Worm (Caenorhabditis elegans): ENCODE results near the gene cyn-17.

cyn-17 gene

DNA sequence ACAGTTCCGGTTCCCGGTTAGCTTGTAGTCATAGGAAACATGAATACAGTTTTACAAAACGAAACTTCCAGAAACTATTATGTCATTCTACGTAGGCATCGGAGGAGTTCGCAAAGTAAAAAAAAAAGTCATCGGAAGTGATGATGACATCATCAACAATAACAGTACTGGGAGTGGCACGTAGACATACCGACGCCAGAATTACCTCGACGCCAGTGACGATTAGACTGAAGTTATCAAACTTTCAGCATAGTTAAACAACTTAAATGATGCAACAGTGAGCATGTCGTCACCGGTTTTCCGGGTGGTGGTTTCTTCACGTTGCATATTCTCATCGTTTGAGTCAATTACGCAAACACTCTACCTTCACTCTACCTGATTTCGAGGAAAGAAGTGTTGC lies 20.9 kb downstream of the cyn-17 start:
- peak in 1 of 2 experiments; percentile 66 for TF ChIP-seq hif-1 (tag; optimal IDR thresholded peaks at IDR 0.05)
- peak; percentile 62 for TF ChIP-seq dmd-6 (GFP tag; IDR thresholded peaks at IDR 0.05)
- TF ChIP-seq Y75B8A.6 (GFP tag; IDR thresholded peaks at IDR 0.05) = no peak
- peak; percentile 31 for TF ChIP-seq nhr-48 (tag; optimal IDR thresholded peaks at IDR 0.05)
- TF ChIP-seq lin-29 (GFP tag; IDR thresholded peaks at IDR 0.05) = no peak
- TF ChIP-seq daf-16 (GFP tag; optimal IDR thresholded peaks at IDR 0.05) = no peak
- TF ChIP-seq daf-16 (tag; optimal IDR thresholded peaks at IDR 0.05) = peak; percentile 10
- TF ChIP-seq pqm-1 (tag; optimal IDR thresholded peaks at IDR 0.05) = peak; percentile 0
- peak; percentile 69 for TF ChIP-seq aha-1 (tag)

ce11 chrV:5821451-5822143 lies 22.1 kb downstream of the cyn-17 start:
- TF ChIP-seq lsy-2 (tag; optimal IDR thresholded peaks at IDR 0.05) = no peak
- TF ChIP-seq hmg-1.1 (GFP tag; IDR thresholded peaks at IDR 0.05) = no peak
- TF ChIP-seq nhr-48 (tag; optimal IDR thresholded peaks at IDR 0.05) = peak; percentile 56
- TF ChIP-seq pqm-1 (tag; optimal IDR thresholded peaks at IDR 0.05) = peak; percentile 75
- TF ChIP-seq unc-130 (GFP tag; optimal IDR thresholded peaks at IDR 0.05) = no peak
- TF ChIP-seq lin-15B (tag; optimal IDR thresholded peaks at IDR 0.05) = no peak
- no peak for TF ChIP-seq snpc-1.2 (GFP tag; IDR thresholded peaks at IDR 0.05)
- peak; percentile 92 for TF ChIP-seq dmd-6 (GFP tag; IDR thresholded peaks at IDR 0.05)
- no peak for TF ChIP-seq lir-3 (tag; optimal IDR thresholded peaks at IDR 0.05)
- TF ChIP-seq jun-1 (tag; optimal IDR thresholded peaks at IDR 0.05) = no peak
- TF ChIP-seq aha-1 (tag) = peak; percentile 7
- TF ChIP-seq daf-16 (GFP tag; optimal IDR thresholded peaks at IDR 0.05) = no peak
- peak; percentile 43 for TF ChIP-seq daf-16 (tag; optimal IDR thresholded peaks at IDR 0.05)
- TF ChIP-seq sdz-12 (GFP tag; optimal IDR thresholded peaks at IDR 0.05) = no peak
- peak; percentile 45 for TF ChIP-seq dve-1 (tag; optimal IDR thresholded peaks at IDR 0.05; ENCODE audit: insufficient read depth)
- TF ChIP-seq D1046.2 (GFP tag; IDR thresholded peaks at IDR 0.05) = no peak
- TF ChIP-seq vab-7 (GFP tag; IDR thresholded peaks at IDR 0.05) = no peak
- no peak for TF ChIP-seq rbr-2 (tag; optimal IDR thresholded peaks at IDR 0.05)
- no peak for TF ChIP-seq T20F7.1 (GFP tag; optimal IDR thresholded peaks at IDR 0.05)
- TF ChIP-seq nhr-102 (tag; optimal IDR thresholded peaks at IDR 0.05) = peak; percentile 38
- TF ChIP-seq aly-2 (tag; optimal IDR thresholded peaks at IDR 0.05) = no peak
- peak; percentile 77 for TF ChIP-seq hlh-11 (tag; optimal IDR thresholded peaks at IDR 0.05)
- TF ChIP-seq gei-8 (GFP tag; optimal IDR thresholded peaks at IDR 0.05) = no peak

DNA sequence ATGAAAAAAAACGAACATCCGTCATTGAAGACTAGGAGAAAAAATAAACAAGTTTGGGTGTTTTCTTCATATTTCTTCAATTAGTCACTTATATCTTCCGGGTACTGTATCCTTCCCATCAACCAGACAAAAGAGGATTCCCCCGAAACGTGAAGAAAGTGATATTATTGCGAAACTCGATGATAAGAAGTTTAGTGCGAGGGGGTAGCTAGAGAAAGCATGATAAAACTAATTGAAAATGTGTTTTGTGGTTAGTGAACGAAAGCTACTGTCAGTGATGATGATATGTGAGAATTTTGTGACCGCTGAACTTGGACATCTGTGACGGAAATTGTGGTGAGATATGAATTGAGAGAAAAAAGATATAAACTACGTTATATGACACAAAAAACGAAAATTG lies 23.5 kb downstream of the cyn-17 start:
- TF ChIP-seq T20F7.1 (GFP tag; optimal IDR thresholded peaks at IDR 0.05) (no peak), nhr-28 (tag; optimal IDR thresholded peaks at IDR 0.05) (peak; percentile 99), lsy-2 (tag; optimal IDR thresholded peaks at IDR 0.05) (peak in 1 of 2 experiments; percentile 58), nhr-25 (tag; optimal IDR thresholded peaks at IDR 0.05; ENCODE audit: borderline replicate concordance, insufficient read depth) (peak; percentile 57), tra-1 (GFP tag; IDR thresholded peaks at IDR 0.05) (0 out of 2 replicates have a peak, but pooled peaks have one; percentile 44), pqm-1 (tag; optimal IDR thresholded peaks at IDR 0.05) (peak; percentile 82), vab-7 (GFP tag; IDR thresholded peaks at IDR 0.05) (no peak), ZK546.5 (tag; optimal IDR thresholded peaks at IDR 0.05) (no peak), nhr-102 (tag; optimal IDR thresholded peaks at IDR 0.05) (peak; percentile 85), mes-2 (tag; optimal IDR thresholded peaks at IDR 0.05; ENCODE audit: poor library complexity, severe bottlenecking) (peak; percentile 39), aha-1 (tag) (peak; percentile 81), mdl-1 (tag; optimal IDR thresholded peaks at IDR 0.05) (peak; percentile 87 to 95), Y48G9A.11 (GFP tag; IDR thresholded peaks at IDR 0.05) (no peak), nhr-48 (tag; optimal IDR thresholded peaks at IDR 0.05) (peak; percentile 86), cey-2 (tag; optimal IDR thresholded peaks at IDR 0.05; ENCODE audit: borderline replicate concordance, insufficient read depth) (peak; percentile 89), ceh-20 (GFP tag; IDR thresholded peaks at IDR 0.05) (peak; percentile 60; the same call in 1 of the 2 replicates), saeg-2 (GFP tag; IDR thresholded peaks at IDR 0.05) (no peak), dve-1 (tag; optimal IDR thresholded peaks at IDR 0.05; ENCODE audit: insufficient read depth) (peak; percentile 65), rbr-2 (tag; optimal IDR thresholded peaks at IDR 0.05) (no peak), mep-1 (tag; optimal IDR thresholded peaks at IDR 0.05) (peak; percentile 25), zag-1 (tag; optimal IDR thresholded peaks at IDR 0.05) (no peak), hlh-30 (tag; optimal IDR thresholded peaks at IDR 0.05; ENCODE audit: insufficient read depth) (peak; percentile 37), skn-1 (tag; optimal IDR thresholded peaks at IDR 0.05) (no peak), dmd-6 (GFP tag; IDR thresholded peaks at IDR 0.05) (peak; percentile 86), unc-62 (GFP tag; optimal IDR thresholded peaks at IDR 0.05 in 1 of 2) (peak in 1 of 2 experiments; percentile 74), unc-62 (tag; optimal IDR thresholded peaks at IDR 0.05) (no peak), nhr-77 (tag; optimal IDR thresholded peaks at IDR 0.05) (peak; percentile 18), daf-16 (GFP tag; optimal IDR thresholded peaks at IDR 0.05) (no peak), daf-16 (tag; optimal IDR thresholded peaks at IDR 0.05) (peak; percentile 31), lin-1 (GFP tag; IDR thresholded peaks at IDR 0.05) (peak; percentile 19; the same call in 1 of the 2 replicates)

All from whole organism, L4 larva.